Worm (Caenorhabditis elegans) whole organism, young adult: Measurements from ENCODE around the gene C34B4.3.

Experiments
- B0035.1 ChIP-seq: sonication (generic microtip); optimal IDR thresholded peaks from 2 replicates; lab custom pipeline; 2016; ENCODE audit warnings: missing genetic modification characterization, mild to moderate bottlenecking, missing compliant biosample characterization, missing genotype, missing genetic modification reagents
- F23B12.7 ChIP-seq: sonication (generic microtip); optimal IDR thresholded peaks from 2 replicates; lab custom pipeline; 2017; ENCODE audit warnings: missing genetic modification characterization, mild to moderate bottlenecking, missing compliant biosample characterization, antibody characterized with exemption, moderate library complexity; ENCODE audit not compliant: insufficient read depth
- K11D2.4 ChIP-seq: fragments of 200-800 bp; sonication (Bioruptor generic); IDR thresholded peaks from 2 replicates; pipeline ENCODE4 v1.3.6; 2022; ENCODE audit warnings: missing genetic modification reagents, missing genetic modification characterization, missing compliant biosample characterization
- Y53G8AR.9 ChIP-seq: fragments of 200-800 bp; sonication (Bioruptor generic); conservative IDR thresholded peaks from 2 replicates; pipeline ENCODE4 v1.3.6; 2022; ENCODE audit warnings: missing genetic modification reagents, missing genetic modification characterization, missing compliant biosample characterization
- ZK185.1 ChIP-seq: sonication (generic microtip); optimal IDR thresholded peaks from 2 replicates; lab custom pipeline; 2016; ENCODE audit warnings: mild to moderate bottlenecking, missing genetic modification characterization, missing compliant biosample characterization; ENCODE audit not compliant: poor library complexity, severe bottlenecking
- atf-7 ChIP-seq: sonication (generic microtip); optimal IDR thresholded peaks from 2 replicates; lab custom pipeline; 2017; ENCODE audit warnings: mild to moderate bottlenecking, missing genetic modification characterization, missing compliant biosample characterization
- attf-3 ChIP-seq: fragments of 200-800 bp; sonication (Bioruptor generic); conservative IDR thresholded peaks from 2 replicates; pipeline ENCODE4 v1.3.6; 2022; ENCODE audit warnings: missing genetic modification reagents, missing genetic modification characterization, missing compliant biosample characterization
- attf-5 ChIP-seq: fragments of 200-800 bp; sonication (Bioruptor generic); optimal IDR thresholded peaks from 2 replicates; lab custom pipeline; 2018; ENCODE audit warnings: mild to moderate bottlenecking, missing genetic modification characterization, missing compliant biosample characterization
- ceh-27 ChIP-seq: fragments of 200-800 bp; sonication (Bioruptor generic); optimal IDR thresholded peaks from 2 replicates; lab custom pipeline; 2018; ENCODE audit warnings: mild to moderate bottlenecking, missing genetic modification characterization, moderate library complexity, missing compliant biosample characterization
- ceh-79 ChIP-seq: sonication (generic microtip); optimal IDR thresholded peaks from 2 replicates; lab custom pipeline; 2017; ENCODE audit warnings: mild to moderate bottlenecking, missing genetic modification characterization, missing compliant biosample characterization
- egl-44 ChIP-seq: fragments of 200-800 bp; sonication (Bioruptor generic); IDR thresholded peaks from 2 replicates; pipeline ENCODE4 v1.3.6; 2022; ENCODE audit warnings: missing genetic modification reagents, missing genetic modification characterization, missing compliant biosample characterization
- ekl-4 ChIP-seq: fragments of 200-800 bp; sonication (Bioruptor generic); IDR thresholded peaks from 2 replicates; pipeline ENCODE4 v1.3.6; 2022; ENCODE audit warnings: missing genetic modification reagents, missing genetic modification characterization, missing compliant biosample characterization
- ets-4 ChIP-seq: fragments of 200-800 bp; sonication (Bioruptor generic); optimal IDR thresholded peaks from 2 replicates; lab custom pipeline; 2018; ENCODE audit warnings: mild to moderate bottlenecking, missing genetic modification characterization, missing compliant biosample characterization
- him-1 ChIP-seq: sonication (generic microtip); optimal IDR thresholded peaks from 2 replicates; lab custom pipeline; 2016; ENCODE audit warnings: missing genotype, missing genetic modification reagents, missing genetic modification characterization, missing compliant biosample characterization
- hsf-1 ChIP-seq: fragments of 200-800 bp; sonication (Bioruptor generic); IDR thresholded peaks from 2 replicates; pipeline ENCODE4 v1.3.6; 2022; ENCODE audit warnings: missing genetic modification reagents, missing genetic modification characterization, missing compliant biosample characterization
- let-607 ChIP-seq, 2 experiments: fragments of 200-800 bp in 1 of 2; sonication (Bioruptor generic) in 1 of 2; sonication (generic microtip) in 1 of 2; optimal IDR thresholded peaks; 2 replicates each; lab custom pipeline; 2016 to 2018; ENCODE audit warnings: mild to moderate bottlenecking in 2 of 2, missing compliant biosample characterization in 2 of 2, missing genetic modification characterization in 2 of 2, moderate library complexity in 2 of 2, missing genotype in 1 of 2
- lin-35 ChIP-seq, 3 experiments: fragments of 150-350 bp in 2 of 3; sonication (generic microtip) in 1 of 3; optimal IDR thresholded peaks; 2 replicates each; lab custom pipeline; 2014 to 2018; ENCODE audit warnings: missing biosample characterization in 3 of 3, missing genetic modification characterization in 3 of 3, missing genetic modification reagents in 3 of 3
- lin-40 ChIP-seq: sonication (generic microtip); optimal IDR thresholded peaks from 2 replicates; lab custom pipeline; 2016; ENCODE audit warnings: missing genetic modification characterization, mild to moderate bottlenecking, missing compliant biosample characterization, missing genotype, missing genetic modification reagents
- lin-54 ChIP-seq: fragments of 200-800 bp; sonication (Bioruptor generic); optimal IDR thresholded peaks from 2 replicates; lab custom pipeline; 2018; ENCODE audit warnings: mild to moderate bottlenecking, missing genetic modification characterization, missing compliant biosample characterization
- madf-10 ChIP-seq: sonication (generic microtip); optimal IDR thresholded peaks from 2 replicates; lab custom pipeline; 2016; ENCODE audit warnings: mild to moderate bottlenecking, missing genetic modification characterization, missing compliant biosample characterization
- mcd-1 ChIP-seq: fragments of 200-800 bp; sonication (Bioruptor generic); IDR thresholded peaks from 2 replicates; pipeline ENCODE4 v1.3.6; 2022; ENCODE audit warnings: missing genetic modification reagents, missing genetic modification characterization, missing compliant biosample characterization
- mel-28 ChIP-seq: sonication (generic microtip); optimal IDR thresholded peaks from 2 replicates; lab custom pipeline; 2016; ENCODE audit warnings: borderline replicate concordance, mild to moderate bottlenecking, missing genetic modification characterization, missing compliant biosample characterization
- nfyb-1 ChIP-seq: fragments of 200-800 bp; sonication (Bioruptor generic); IDR thresholded peaks from 2 replicates; pipeline ENCODE4 v1.3.6; 2022; ENCODE audit warnings: missing genetic modification reagents, missing genetic modification characterization, missing compliant biosample characterization
- nhr-179 ChIP-seq: sonication (generic microtip); optimal IDR thresholded peaks from 2 replicates; lab custom pipeline; 2016; ENCODE audit warnings: mild to moderate bottlenecking, missing genetic modification characterization, missing compliant biosample characterization
- nhr-80 ChIP-seq: sonication (generic microtip); optimal IDR thresholded peaks from 2 replicates; lab custom pipeline; 2016; ENCODE audit warnings: missing genetic modification characterization, missing compliant biosample characterization
- pbrm-1 ChIP-seq: fragments of 200-800 bp; sonication (Bioruptor generic); IDR thresholded peaks from 2 replicates; pipeline ENCODE4 v1.3.6; 2022; ENCODE audit warnings: missing genetic modification reagents, missing genetic modification characterization, missing compliant biosample characterization
- rcor-1 ChIP-seq: fragments of 200-800 bp; sonication (Bioruptor generic); IDR thresholded peaks from 2 replicates; pipeline ENCODE4 v1.3.6; 2022; ENCODE audit warnings: missing genetic modification reagents, missing genetic modification characterization, missing compliant biosample characterization
- snpc-4 ChIP-seq, 5 experiments: fragments of 150-350 bp in 1 of 5; sonication (generic microtip) in 4 of 5; optimal IDR thresholded peaks; 2 replicates each; lab custom pipeline; 2014 to 2018; ENCODE audit warnings: missing genetic modification characterization in 5 of 5, missing biosample characterization in 3 of 5, antibody characterized with exemption in 2 of 5, mild to moderate bottlenecking in 2 of 5, missing compliant biosample characterization in 2 of 5, missing genotype in 2 of 5, moderate library complexity in 2 of 5, missing genetic modification reagents in 1 of 5
- somi-1 ChIP-seq: fragments of 200-800 bp; sonication (Bioruptor generic); optimal IDR thresholded peaks from 2 replicates; lab custom pipeline; 2018; ENCODE audit warnings: mild to moderate bottlenecking, missing genetic modification characterization, missing compliant biosample characterization
- tbp1 ChIP-seq: fragments of 200-800 bp; sonication (Bioruptor generic); optimal IDR thresholded peaks from 2 replicates; lab custom pipeline; 2018; ENCODE audit warnings: mild to moderate bottlenecking, missing genetic modification characterization, missing compliant biosample characterization
- tlf-1 ChIP-seq: fragments of 200-800 bp; sonication (Bioruptor generic); optimal IDR thresholded peaks from 2 replicates; lab custom pipeline; 2018; ENCODE audit warnings: mild to moderate bottlenecking, missing genetic modification characterization, missing compliant biosample characterization
- xnd-1 ChIP-seq: sonication (generic microtip); optimal IDR thresholded peaks from 2 replicates; lab custom pipeline; 2016; ENCODE audit warnings: missing genotype, missing genetic modification reagents, missing genetic modification characterization, missing compliant biosample characterization
- ztf-18 ChIP-seq: sonication (generic microtip); optimal IDR thresholded peaks from 2 replicates; lab custom pipeline; 2016; ENCODE audit warnings: missing genotype, mild to moderate bottlenecking, missing genetic modification characterization, missing compliant biosample characterization

Gene C34B4.3

DNA sequence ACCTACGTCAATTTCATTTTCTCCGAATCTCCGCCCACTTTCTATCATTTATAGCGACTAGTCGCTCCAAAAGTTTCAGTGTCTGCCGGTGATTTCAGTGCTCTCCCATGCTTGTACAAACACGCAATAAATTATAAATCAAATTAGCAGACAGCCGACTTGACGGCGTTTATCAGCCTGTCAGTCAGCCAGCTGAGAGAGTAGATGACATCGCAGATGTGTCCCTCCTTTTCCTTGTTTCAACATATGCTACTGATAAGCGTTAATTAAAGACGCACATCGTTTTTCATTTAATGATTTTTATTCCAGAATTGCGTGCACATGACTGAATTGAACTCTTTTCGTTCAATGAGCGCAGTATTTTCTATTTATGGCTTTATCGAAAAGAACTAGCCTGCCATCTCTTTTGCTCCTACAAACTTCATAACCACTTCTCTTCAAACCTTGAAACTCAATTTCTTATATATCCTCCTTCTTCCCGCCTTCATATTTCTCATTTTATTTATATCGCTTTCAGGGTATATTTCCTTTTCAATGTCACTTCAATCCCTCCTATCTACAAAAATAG lies 27.7 kb downstream of the C34B4.3 start, which contains the start of gene lap-2 (continued):
- TF ChIP-seq let-607 (tag; optimal IDR thresholded peaks at IDR 0.05; lab: Kevin White, UChicago) (peak; percentile 48 to 52), ZK185.1 (peak; percentile 46), somi-1 (GFP tag; lab: Kevin White, UChicago) (no peak), egl-44 (GFP tag; lab: Robert Waterston, UW) (peak; percentile 53; the same call in 1 of the 2 replicates), snpc-4 (GFP tag; optimal IDR thresholded peaks at IDR 0.05; lab: Kevin White, UChicago) (no peak), snpc-4 (tag; optimal IDR thresholded peaks at IDR 0.05; lab: Kevin White, UChicago) (peak in 1 of 4 experiments; percentile 26), lin-40 (tag; lab: Kevin White, UChicago) (peak; percentile 5), K11D2.4 (GFP tag; lab: Robert Waterston, UW) (0 out of 2 replicates have a peak, but pooled peaks have one; percentile 33), xnd-1 (no peak), madf-10 (peak; percentile 16), hsf-1 (GFP tag; lab: Robert Waterston, UW) (no peak), atf-7 (tag; lab: Kevin White, UChicago) (peak; percentile 72), tlf-1 (GFP tag; lab: Kevin White, UChicago) (peak; percentile 42), ztf-18 (tag; lab: Kevin White, UChicago) (no peak), ets-4 (GFP tag; lab: Kevin White, UChicago) (peak; percentile 64)

DNA sequence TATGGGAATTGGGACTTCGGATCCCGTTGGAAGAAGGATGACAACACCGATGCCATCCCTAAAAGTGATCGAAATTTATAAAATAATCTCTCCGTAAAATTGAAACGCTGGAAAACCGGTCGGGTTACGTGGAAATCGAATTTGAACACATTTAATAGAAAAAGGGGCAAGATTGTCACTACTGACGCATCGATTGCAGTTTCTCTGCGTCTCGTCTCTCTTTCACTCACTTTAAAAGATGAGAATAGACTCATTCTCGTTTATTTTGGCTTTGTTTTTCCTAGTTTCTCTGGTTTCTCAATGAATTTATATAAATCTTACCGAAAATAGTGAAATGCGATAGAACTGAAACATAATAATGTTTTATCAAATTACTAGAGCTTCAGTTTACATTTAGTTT lies 29.3 kb downstream of the C34B4.3 start, which contains the start of gene scyl-1:
TSS of gene scyl-1 (minus strand) at position 56 of the 400 bp plus-strand sequence.
- TF ChIP-seq ceh-79 = no peak
- peak; percentile 63 for TF ChIP-seq ZK185.1
- TF ChIP-seq tbp1 (GFP tag; lab: Kevin White, UChicago) = peak; percentile 48
- 0 out of 2 replicates have a peak, but pooled peaks have one; percentile 40 for TF ChIP-seq rcor-1 (GFP tag; lab: Robert Waterston, UW)
- peak; percentile 29 for TF ChIP-seq nhr-80 (tag; lab: Kevin White, UChicago)
- peak; percentile 63; the same call in 1 of the 2 replicates for TF ChIP-seq nfyb-1
- 0 out of 2 replicates have a peak, but pooled peaks have one; percentile 48 for TF ChIP-seq ekl-4 (GFP tag; lab: Robert Waterston, UW)
- TF ChIP-seq let-607 (tag; optimal IDR thresholded peaks at IDR 0.05; lab: Kevin White, UChicago) = peak in 1 of 2 experiments; percentile 66
- no peak for TF ChIP-seq mel-28 (tag; lab: Kevin White, UChicago)
- TF ChIP-seq pbrm-1 = peak; percentile 61; the same call in 1 of the 2 replicates
- no peak for TF ChIP-seq B0035.1 (tag; lab: Kevin White, UChicago)
- peak; percentile 7 for TF ChIP-seq F23B12.7 (tag; lab: Kevin White, UChicago)
- TF ChIP-seq attf-5 (GFP tag; lab: Kevin White, UChicago) = peak; percentile 6
- TF ChIP-seq nhr-179 (tag; lab: Kevin White, UChicago) = no peak
- TF ChIP-seq ceh-27 (GFP tag; lab: Kevin White, UChicago) = peak; percentile 27
- TF ChIP-seq lin-54 (GFP tag; lab: Kevin White, UChicago) = peak; percentile 62
- peak in 1 of 3 experiments; percentile 89 for TF ChIP-seq lin-35 (GFP tag; optimal IDR thresholded peaks at IDR 0.05; lab: Kevin White, UChicago)
- no peak for TF ChIP-seq him-1 (tag; lab: Kevin White, UChicago)
- peak; percentile 90 for TF ChIP-seq ztf-18 (tag; lab: Kevin White, UChicago)
- 0 out of 2 replicates have a peak, but pooled peaks have one; percentile 55 for TF ChIP-seq Y53G8AR.9 (GFP tag; lab: Robert Waterston, UW)
- no peak for TF ChIP-seq snpc-4 (GFP tag; optimal IDR thresholded peaks at IDR 0.05; lab: Kevin White, UChicago)
- TF ChIP-seq snpc-4 (tag; optimal IDR thresholded peaks at IDR 0.05; lab: Kevin White, UChicago) = peak in 3 of 4 experiments; percentile 27 to 54 (median 31)
- peak; percentile 78 for TF ChIP-seq lin-40 (tag; lab: Kevin White, UChicago)
- TF ChIP-seq mcd-1 (GFP tag; lab: Robert Waterston, UW) = peak; percentile 65
- peak; percentile 37; the same call in 1 of the 2 replicates for TF ChIP-seq attf-3 (GFP tag; lab: Robert Waterston, UW)
